Worm (Caenorhabditis elegans) whole organism, L4/young adult: ENCODE data around the gene C16C8.14.

Source experiments
- W03F9.2 ChIP-seq: fragments of 150-350 bp; optimal IDR thresholded peaks from 2 replicates; lab custom pipeline; 2014; ENCODE audit warnings: missing biosample characterization, missing genetic modification characterization
- dao-5 ChIP-seq: sonication (generic microtip); optimal IDR thresholded peaks from 2 replicates; lab custom pipeline; 2016; ENCODE audit warnings: missing genotype, missing genetic modification characterization, moderate library complexity, missing compliant biosample characterization
- him-1 ChIP-seq: sonication (generic microtip); optimal IDR thresholded peaks from 2 replicates; lab custom pipeline; 2016; ENCODE audit warnings: missing genotype, missing genetic modification reagents, missing genetic modification characterization, missing compliant biosample characterization

The C16C8.14 gene

ce11 chrII:3499386-3499785 lies 49.8 kb downstream of the C16C8.14 start, which contains the start of gene Y49F6B.9:
Gene Y49F6B.9 (minus strand): TSS chrII:3499387.
- TF ChIP-seq dao-5 (tag; lab: Kevin White, UChicago) (no peak), W03F9.2 (tag; lab: Kevin White, UChicago) (no peak), him-1 (tag; lab: Kevin White, UChicago) (no peak)

- TF ChIP-seq W03F9.2 (tag; lab: Kevin White, UChicago) = no peak
- no peak for TF ChIP-seq dao-5 (tag; lab: Kevin White, UChicago)
- no peak for TF ChIP-seq him-1 (tag; lab: Kevin White, UChicago)
Measured at ce11 chrII:3500373-3500772, 50.8 kb downstream of the C16C8.14 start.
